Fruit fly (Drosophila melanogaster) whole organism, pupa: ENCODE results near the gene Coq3.
A peak's percentile ranks its signal among the peaks of the same experiment; 100 is the strongest.

Experiments
- CG14655 ChIP-seq: fragments of 200-800 bp; sonication (Bioruptor generic); optimal IDR thresholded peaks from 3 replicates; lab custom pipeline; 2017; ENCODE audit warnings: mild to moderate bottlenecking, missing biosample characterization, missing genetic modification reagents, missing genetic modification characterization
- CG32121 ChIP-seq: fragments of 200-800 bp; sonication (Bioruptor generic); IDR thresholded peaks from 2 replicates; pipeline ENCODE4 v1.3.6; 2022; ENCODE audit warnings: missing biosample characterization, missing genetic modification characterization
- EcR ChIP-seq: fragments of 200-800 bp; sonication (Bioruptor generic); optimal IDR thresholded peaks from 3 replicates; lab custom pipeline; 2019; ENCODE audit warnings: missing biosample characterization, missing genetic modification characterization, mild to moderate bottlenecking, moderate library complexity, missing genetic modification reagents
- gl ChIP-seq: fragments of 200-800 bp; sonication (Bioruptor generic); optimal IDR thresholded peaks from 2 replicates; lab custom pipeline; 2018; ENCODE audit warnings: missing biosample characterization, mild to moderate bottlenecking, missing genetic modification characterization
- rn ChIP-seq: fragments of 200-800 bp; sonication (Bioruptor generic); IDR thresholded peaks from 2 replicates; pipeline ENCODE4 v1.3.6; 2022; ENCODE audit warnings: missing biosample characterization, missing genetic modification characterization

DNA sequence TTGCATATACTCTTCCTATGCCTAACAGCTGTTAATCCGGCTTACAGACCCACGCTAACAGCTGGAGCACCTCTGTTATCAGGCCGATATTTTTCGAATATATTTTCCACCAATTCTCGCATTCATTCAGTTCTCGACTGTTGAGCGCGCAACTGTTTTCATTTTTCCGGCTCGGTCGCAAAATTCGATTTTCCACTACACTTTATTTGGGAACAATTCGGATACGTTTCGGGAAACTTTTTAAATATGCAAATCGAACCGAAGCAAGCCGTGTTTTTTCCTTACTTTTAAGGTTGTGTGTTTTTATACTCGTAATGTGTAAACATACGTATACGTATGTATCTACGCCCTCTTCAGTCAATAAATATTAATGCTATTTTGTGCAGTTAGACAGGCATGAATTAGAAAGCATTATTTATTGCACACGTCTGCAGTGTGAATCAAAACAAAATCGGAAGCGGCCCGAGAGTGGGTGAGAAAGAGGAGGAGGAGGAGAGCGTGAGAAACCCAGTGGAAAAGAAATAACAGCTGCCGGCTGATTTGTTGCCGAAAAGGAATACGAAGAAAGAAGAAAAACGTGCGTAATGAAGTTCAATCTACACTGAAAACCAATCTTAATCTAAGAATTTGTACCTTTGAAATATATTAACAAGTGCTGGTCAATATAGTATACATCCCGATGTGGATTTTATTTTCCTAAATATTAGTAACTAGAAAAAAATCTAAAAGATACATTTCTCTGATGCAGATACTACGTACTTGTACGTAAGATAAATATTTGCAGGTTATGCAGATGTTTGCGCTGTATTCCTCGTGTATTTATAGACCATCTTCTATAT, 50.5 kb downstream of the Coq3 start:
- TF ChIP-seq EcR (GFP tag; lab: Kevin White, UChicago) = no peak
- peak; percentile 13; the same call in 1 of the 2 replicates for TF ChIP-seq CG32121 (GFP tag; lab: Robert Waterston, UW)
- TF ChIP-seq gl (tag; lab: Kevin White, UChicago) = no peak
- no peak for TF ChIP-seq rn
- TF ChIP-seq CG14655 = peak; percentile 56
